Worm (Caenorhabditis elegans) whole organism, midembryonic: ENCODE measurements around the gene kbp-3.

Experiments
- T22C8.4 ChIP-seq: fragments of 200-800 bp; sonication (Bioruptor generic); IDR thresholded peaks from 2 replicates; pipeline ENCODE4 v1.3.6; 2022; ENCODE audit warnings: missing genetic modification characterization, missing compliant biosample characterization
- cog-1 ChIP-seq: sonication (generic microtip); optimal IDR thresholded peaks from 2 replicates; lab custom pipeline; 2016; ENCODE audit warnings: missing genetic modification characterization, missing compliant biosample characterization
- flt-1 ChIP-seq: fragments of 200-800 bp; sonication (Bioruptor generic); IDR thresholded peaks from 2 replicates; pipeline ENCODE4 v1.3.6; 2022; ENCODE audit warnings: missing genetic modification characterization, missing compliant biosample characterization
- klf-2 ChIP-seq: fragments of 200-800 bp; sonication (Bioruptor generic); conservative IDR thresholded peaks from 2 replicates; pipeline ENCODE4 v1.3.6; 2022; ENCODE audit warnings: missing genetic modification reagents, missing genetic modification characterization, missing compliant biosample characterization
- med-1 ChIP-seq: sonication (generic microtip); optimal IDR thresholded peaks from 2 replicates; lab custom pipeline; 2017; ENCODE audit warnings: missing genetic modification characterization, mild to moderate bottlenecking, missing compliant biosample characterization, antibody characterized with exemption, missing genetic modification reagents; ENCODE audit not compliant: insufficient read depth
- ref-1 ChIP-seq: fragments of 200-800 bp; sonication (Bioruptor generic); conservative IDR thresholded peaks from 2 replicates; pipeline ENCODE4 v1.3.6; 2022; ENCODE audit warnings: missing genetic modification reagents, missing genetic modification characterization, missing compliant biosample characterization
- tab-1 ChIP-seq: fragments of 200-800 bp; sonication (Bioruptor generic); IDR thresholded peaks from 2 replicates; pipeline ENCODE4 v1.3.6; 2022; ENCODE audit warnings: missing genetic modification characterization, missing compliant biosample characterization
- ztf-23 ChIP-seq: fragments of 200-800 bp; sonication (Bioruptor generic); IDR thresholded peaks from 2 replicates; pipeline ENCODE4 v1.3.6; 2022; ENCODE audit warnings: missing genetic modification reagents, missing genetic modification characterization, missing compliant biosample characterization
- ztf-29 ChIP-seq: fragments of 200-800 bp; sonication (Bioruptor generic); IDR thresholded peaks from 2 replicates; pipeline ENCODE4 v1.3.6; 2022; ENCODE audit warnings: missing genetic modification reagents, missing genetic modification characterization, missing compliant biosample characterization

The kbp-3 gene

ce11 chrII:14374594-14374993, 15.3 kb downstream of the kbp-3 start:
- TF ChIP-seq ztf-23 (GFP tag; lab: Robert Waterston, UW) (no peak), cog-1 (tag; lab: Kevin White, UChicago) (no peak), flt-1 (GFP tag; lab: Robert Waterston, UW) (no peak), ztf-29 (GFP tag; lab: Robert Waterston, UW) (peak; percentile 19; the same call in 1 of the 2 replicates), T22C8.4 (GFP tag; lab: Robert Waterston, UW) (no peak)

DNA sequence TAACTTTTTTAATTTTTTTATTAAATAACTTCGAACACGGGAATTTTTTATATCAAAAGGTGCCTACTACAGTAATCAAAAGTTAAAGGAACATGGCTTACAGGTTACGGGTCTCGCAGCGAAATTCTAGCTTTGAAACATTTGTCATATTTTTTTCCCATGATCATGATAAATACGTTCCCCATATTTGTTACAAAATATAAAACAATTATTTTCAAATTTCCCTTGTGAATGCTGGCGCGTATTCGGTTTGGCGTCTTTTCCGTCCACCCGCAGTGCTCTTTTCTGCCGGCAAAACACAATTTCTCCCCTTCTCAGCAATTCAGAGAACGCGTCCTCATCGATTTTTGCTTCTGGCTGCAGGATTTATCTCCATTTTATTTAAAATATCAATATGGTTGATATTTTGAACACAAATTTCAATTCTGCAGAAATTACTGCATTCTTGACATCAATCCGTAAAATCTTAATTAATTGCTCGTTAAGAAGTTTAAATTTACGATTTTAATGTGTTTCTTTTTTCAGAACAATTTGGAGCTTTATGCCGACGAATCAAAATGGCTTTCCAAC, 24.6 kb downstream of the kbp-3 start, which contains the start of gene imb-2:
Gene imb-2 (plus strand): TSS at position 520 of the 570 bp plus-strand sequence.
- no peak for TF ChIP-seq T22C8.4 (GFP tag; lab: Robert Waterston, UW)
- no peak for TF ChIP-seq klf-2 (GFP tag; lab: Robert Waterston, UW)
- no peak for TF ChIP-seq med-1 (GFP tag; lab: Kevin White, UChicago)
- TF ChIP-seq ztf-23 (GFP tag; lab: Robert Waterston, UW) = no peak
- no peak for TF ChIP-seq flt-1 (GFP tag; lab: Robert Waterston, UW)
- no peak for TF ChIP-seq cog-1 (tag; lab: Kevin White, UChicago)
- no peak for TF ChIP-seq ref-1
- no peak for TF ChIP-seq ztf-29 (GFP tag; lab: Robert Waterston, UW)
- no peak for TF ChIP-seq tab-1

ce11 chrII:14361719-14362118, 28.2 kb downstream of the kbp-3 start, which contains the start of gene tebp-1:
Gene tebp-1 (plus strand): TSS chrII:14362019.
- TF ChIP-seq flt-1 (GFP tag; lab: Robert Waterston, UW) (no peak), ztf-29 (GFP tag; lab: Robert Waterston, UW) (no peak), ref-1 (no peak), med-1 (GFP tag; lab: Kevin White, UChicago) (no peak), tab-1 (no peak), ztf-23 (GFP tag; lab: Robert Waterston, UW) (no peak), T22C8.4 (GFP tag; lab: Robert Waterston, UW) (no peak), klf-2 (GFP tag; lab: Robert Waterston, UW) (no peak), cog-1 (tag; lab: Kevin White, UChicago) (no peak)

- TF ChIP-seq ztf-23 (GFP tag; lab: Robert Waterston, UW) = no peak
- TF ChIP-seq flt-1 (GFP tag; lab: Robert Waterston, UW) = 0 out of 2 replicates have a peak, but pooled peaks have one; percentile 19
Measured at ce11 chrII:14360675-14361074, 29.2 kb downstream of the kbp-3 start.

DNA sequence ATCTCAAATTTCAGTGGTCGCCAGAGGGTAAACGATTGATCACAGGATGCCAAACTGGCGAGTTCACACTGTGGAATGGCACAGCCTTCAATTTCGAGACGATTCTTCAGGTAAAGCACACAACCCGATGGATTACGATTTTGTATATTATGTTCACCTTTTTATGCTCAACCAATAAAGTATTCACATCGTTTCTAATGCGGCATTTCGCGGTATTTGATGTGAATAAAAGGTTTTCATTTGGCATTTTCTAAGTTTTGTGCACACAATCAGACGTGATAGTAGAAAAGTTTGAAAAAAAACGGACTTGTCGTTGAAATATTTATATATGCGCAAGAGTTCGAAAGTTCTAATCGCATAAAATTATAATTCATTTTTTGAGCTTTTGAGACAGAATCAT, 30.9 kb downstream of the kbp-3 start:
- no peak for TF ChIP-seq flt-1 (GFP tag; lab: Robert Waterston, UW)
- TF ChIP-seq ref-1 = no peak
- no peak for TF ChIP-seq ztf-23 (GFP tag; lab: Robert Waterston, UW)
- TF ChIP-seq tab-1 = no peak

ce11 chrII:14357936-14358416, 31.9 kb downstream of the kbp-3 start, which contains the start of the genes agl-1 and pfs-2:
Gene agl-1 (minus strand): TSS chrII:14358113.
Gene pfs-2 (plus strand): TSS chrII:14358366.
- TF ChIP-seq ztf-23 (GFP tag; lab: Robert Waterston, UW) (peak; percentile 52; the same call in 1 of the 2 replicates), klf-2 (GFP tag; lab: Robert Waterston, UW) (no peak), cog-1 (tag; lab: Kevin White, UChicago) (peak; percentile 49), flt-1 (GFP tag; lab: Robert Waterston, UW) (peak; percentile 65; the same call in 1 of the 2 replicates), T22C8.4 (GFP tag; lab: Robert Waterston, UW) (peak; percentile 56; the same call in 1 of the 2 replicates), ref-1 (no peak), tab-1 (no peak), ztf-29 (GFP tag; lab: Robert Waterston, UW) (no peak), med-1 (GFP tag; lab: Kevin White, UChicago) (no peak)

DNA sequence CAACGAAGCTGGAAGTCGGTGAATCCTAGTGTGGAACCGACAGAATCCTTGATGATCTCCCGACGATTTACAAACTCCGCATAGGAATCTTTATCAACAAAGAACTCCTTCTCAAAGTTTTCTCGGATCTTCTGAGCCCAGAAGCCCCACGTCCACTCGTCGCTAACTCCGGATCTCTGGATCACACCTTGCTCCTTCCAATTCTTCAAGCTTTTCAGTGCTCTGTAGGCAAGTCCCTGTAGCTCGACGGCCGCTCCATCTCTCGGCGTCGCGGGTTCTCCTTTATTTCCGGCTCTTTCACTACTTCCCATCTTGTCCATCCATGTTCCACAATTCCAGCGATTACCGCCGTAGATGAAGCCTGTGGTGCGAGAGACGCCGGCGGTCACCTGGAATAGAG, 38.5 kb downstream of the kbp-3 start:
- no peak for TF ChIP-seq ref-1
- no peak for TF ChIP-seq T22C8.4 (GFP tag; lab: Robert Waterston, UW)
- TF ChIP-seq med-1 (GFP tag; lab: Kevin White, UChicago) = no peak
- TF ChIP-seq ztf-23 (GFP tag; lab: Robert Waterston, UW) = no peak
- TF ChIP-seq cog-1 (tag; lab: Kevin White, UChicago) = no peak
- TF ChIP-seq ztf-29 (GFP tag; lab: Robert Waterston, UW) = no peak
- 0 out of 2 replicates have a peak, but pooled peaks have one; percentile 8 for TF ChIP-seq klf-2 (GFP tag; lab: Robert Waterston, UW)
- TF ChIP-seq tab-1 = no peak
- TF ChIP-seq flt-1 (GFP tag; lab: Robert Waterston, UW) = no peak

DNA sequence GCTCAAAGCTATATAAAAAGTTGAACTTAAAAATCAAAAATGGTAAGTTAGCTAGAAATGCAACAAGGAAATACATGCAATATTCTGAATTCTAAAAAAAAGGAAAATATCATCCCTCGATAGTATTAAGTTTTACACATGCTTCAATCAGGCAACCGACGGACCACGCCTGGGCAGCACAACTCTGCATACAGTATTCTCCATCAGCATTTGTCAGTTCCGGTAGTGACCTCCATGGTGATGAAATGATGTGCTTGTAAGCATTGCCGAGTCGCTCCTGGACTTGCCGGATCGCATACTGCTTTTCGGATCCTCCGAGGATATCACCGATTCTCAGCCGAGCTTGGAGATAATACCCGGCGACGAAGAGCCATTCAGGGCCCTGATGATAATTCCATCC, 39.1 kb downstream of the kbp-3 start:
- TF ChIP-seq cog-1 (tag; lab: Kevin White, UChicago) (no peak), klf-2 (GFP tag; lab: Robert Waterston, UW) (no peak), flt-1 (GFP tag; lab: Robert Waterston, UW) (no peak), ztf-29 (GFP tag; lab: Robert Waterston, UW) (no peak), ztf-23 (GFP tag; lab: Robert Waterston, UW) (no peak), med-1 (GFP tag; lab: Kevin White, UChicago) (no peak), tab-1 (no peak), ref-1 (no peak), T22C8.4 (GFP tag; lab: Robert Waterston, UW) (no peak)

DNA sequence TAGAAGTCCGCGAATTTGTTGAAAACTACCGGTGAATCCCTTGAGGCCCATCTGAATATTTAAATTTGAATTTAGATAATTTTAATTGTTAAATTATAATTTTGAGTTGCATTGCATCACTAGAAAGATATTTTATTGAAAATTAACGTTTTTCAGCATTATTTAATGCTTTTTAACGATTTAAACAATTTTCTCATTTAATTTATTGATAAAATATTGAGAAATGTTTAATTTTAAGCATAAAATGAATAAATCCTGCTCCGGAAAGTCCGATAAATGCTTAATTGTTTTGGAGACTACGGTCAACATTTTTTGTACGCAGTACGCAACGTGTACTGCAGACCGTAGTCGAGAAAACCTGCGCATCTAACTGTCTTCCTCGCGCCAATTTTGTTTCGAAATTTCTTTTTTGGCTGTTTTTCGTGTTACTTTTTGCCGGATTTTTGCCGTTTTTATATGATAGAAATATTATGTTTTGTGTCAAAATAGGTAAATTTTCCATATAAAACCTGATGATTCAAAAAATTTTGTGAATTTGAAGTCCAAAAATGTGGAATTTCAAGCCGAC, 40.4 kb downstream of the kbp-3 start, which contains the start of the genes Y54G11A.17, lin-7 and elof-1:
Gene Y54G11A.17 (minus strand): TSS at position 51 of the 568 bp plus-strand sequence.
Gene lin-7 (minus strand): TSS at position 51 of the 568 bp plus-strand sequence.
Gene elof-1 (plus strand): TSS at position 383 of the 568 bp plus-strand sequence.
- TF ChIP-seq ztf-29 (GFP tag; lab: Robert Waterston, UW) (no peak), cog-1 (tag; lab: Kevin White, UChicago) (peak; percentile 15), ref-1 (no peak), klf-2 (GFP tag; lab: Robert Waterston, UW) (no peak), flt-1 (GFP tag; lab: Robert Waterston, UW) (peak; percentile 67), tab-1 (no peak), ztf-23 (GFP tag; lab: Robert Waterston, UW) (peak; percentile 59; the same call in 1 of the 2 replicates)
